Fruit fly (Drosophila melanogaster) whole organism, embryonic: ENCODE measurements around the gene CG8891.

ENCODE experiments used
- Ada2b ChIP-seq: fragments of 200-800 bp; sonication (Bioruptor generic); IDR thresholded peaks from 2 replicates; pipeline ENCODE4 v1.3.6; 2022; ENCODE audit warnings: missing biosample characterization, missing genetic modification characterization
- BtbVII ChIP-seq: fragments of 200-800 bp; sonication (Bioruptor generic); optimal IDR thresholded peaks from 3 replicates; lab custom pipeline; 2017; ENCODE audit warnings: missing biosample characterization, mild to moderate bottlenecking, missing genetic modification characterization
- CG10147 ChIP-seq: fragments of 200-800 bp; sonication (Bioruptor generic); optimal IDR thresholded peaks from 2 replicates; lab custom pipeline; 2019; ENCODE audit warnings: missing biosample characterization, mild to moderate bottlenecking, missing genetic modification characterization, moderate library complexity
- CG10462 ChIP-seq: fragments of 200-800 bp; sonication (Bioruptor generic); optimal IDR thresholded peaks from 2 replicates; lab custom pipeline; 2016; ENCODE audit warnings: missing biosample characterization, missing genetic modification characterization
- CG11398 ChIP-seq: fragments of 200-800 bp; sonication (Bioruptor generic); optimal IDR thresholded peaks from 2 replicates; lab custom pipeline; 2016; ENCODE audit warnings: missing biosample characterization, missing genetic modification characterization
- CG11456 ChIP-seq: fragments of 200-800 bp; sonication (Bioruptor generic); IDR thresholded peaks from 3 replicates; pipeline ENCODE4 v1.3.6; 2022; ENCODE audit warnings: missing biosample characterization, missing genetic modification characterization
- CG11560 ChIP-seq: fragments of 200-800 bp; sonication (Bioruptor generic); IDR thresholded peaks from 3 replicates; pipeline ENCODE4 v1.3.6; 2022; ENCODE audit warnings: missing biosample characterization, missing genetic modification characterization
- CG11723 ChIP-seq: fragments of 200-800 bp; sonication (Bioruptor generic); optimal IDR thresholded peaks from 2 replicates; lab custom pipeline; 2017; ENCODE audit warnings: missing biosample characterization, mild to moderate bottlenecking, missing genetic modification characterization
- CG1529 ChIP-seq: fragments of 200-800 bp; sonication (Bioruptor generic); optimal IDR thresholded peaks from 3 replicates; lab custom pipeline; 2018; ENCODE audit warnings: missing biosample characterization, missing genetic modification characterization
- CG16815 ChIP-seq: fragments of 200-800 bp; sonication (Bioruptor generic); optimal IDR thresholded peaks from 3 replicates; lab custom pipeline; 2017; ENCODE audit warnings: missing biosample characterization, mild to moderate bottlenecking, missing genetic modification characterization
- CG16863 ChIP-seq: fragments of 200-800 bp; sonication (Bioruptor generic); optimal IDR thresholded peaks from 3 replicates; lab custom pipeline; 2016; ENCODE audit warnings: missing biosample characterization, missing genetic modification characterization
- CG3163 ChIP-seq: fragments of 200-800 bp; sonication (Bioruptor generic); optimal IDR thresholded peaks from 3 replicates; lab custom pipeline; 2016; ENCODE audit warnings: missing biosample characterization, missing genetic modification characterization
- CG34376 ChIP-seq: fragments of 200-800 bp; sonication (Bioruptor generic); optimal IDR thresholded peaks from 2 replicates; lab custom pipeline; 2018; ENCODE audit warnings: missing biosample characterization, mild to moderate bottlenecking, missing genetic modification characterization
- CG6175 ChIP-seq: fragments of 200-800 bp; sonication (Bioruptor generic); IDR thresholded peaks from 3 replicates; pipeline ENCODE4 v1.3.6; 2022; ENCODE audit warnings: missing biosample characterization, missing genetic modification characterization
- CG6272 ChIP-seq: fragments of 200-800 bp; sonication (Bioruptor generic); IDR thresholded peaks from 2 replicates; pipeline ENCODE4 v1.3.6; 2022; ENCODE audit warnings: missing biosample characterization, missing genetic modification characterization
- CG8089 ChIP-seq: fragments of 200-800 bp; sonication (Bioruptor generic); optimal IDR thresholded peaks from 3 replicates; lab custom pipeline; 2016; ENCODE audit warnings: missing biosample characterization, missing genetic modification characterization
- CG9797 ChIP-seq: fragments of 200-800 bp; sonication (Bioruptor generic); optimal IDR thresholded peaks from 3 replicates; lab custom pipeline; 2018; ENCODE audit warnings: missing biosample characterization, mild to moderate bottlenecking, missing genetic modification characterization
- D ChIP-seq, 2 experiments: fragments of 200-800 bp in 1 of 2; fragments of >200 bp in 1 of 2; sonication (Bioruptor generic) in 1 of 2; optimal IDR thresholded peaks; 2 replicates in 1 of 2; 3 replicates in 1 of 2; lab custom pipeline; 2017; ENCODE audit warnings: mild to moderate bottlenecking in 1 of 2, missing biosample characterization in 1 of 2, missing genetic modification characterization in 1 of 2, missing genetic modification reagents in 1 of 2
- Fer2 ChIP-seq: fragments of 200-800 bp; sonication (Bioruptor generic); optimal IDR thresholded peaks from 2 replicates; lab custom pipeline; 2018; ENCODE audit warnings: missing biosample characterization, mild to moderate bottlenecking, missing genetic modification characterization, moderate library complexity
- Gug ChIP-seq: fragments of 200-800 bp; sonication (Bioruptor generic); IDR thresholded peaks from 4 replicates; pipeline ENCODE4 v1.3.6; 2022; ENCODE audit warnings: missing biosample characterization, missing genetic modification characterization
- Lhr ChIP-seq: fragments of 200-800 bp; sonication (Bioruptor generic); optimal IDR thresholded peaks from 3 replicates; lab custom pipeline; 2017; ENCODE audit warnings: mild to moderate bottlenecking, missing biosample characterization, missing genetic modification reagents, missing genetic modification characterization
- MESR4 ChIP-seq: fragments of 200-800 bp; sonication (Bioruptor generic); optimal IDR thresholded peaks from 2 replicates; lab custom pipeline; 2018; ENCODE audit warnings: missing biosample characterization, mild to moderate bottlenecking, missing genetic modification characterization, moderate library complexity
- Mad ChIP-seq: fragments of 200-800 bp; sonication (Bioruptor generic); optimal IDR thresholded peaks from 2 replicates; lab custom pipeline; 2016; ENCODE audit warnings: missing biosample characterization, missing genetic modification characterization
- Max ChIP-seq: fragments of 200-800 bp; sonication (Bioruptor generic); optimal IDR thresholded peaks from 2 replicates; lab custom pipeline; 2016; ENCODE audit warnings: missing biosample characterization, mild to moderate bottlenecking, missing genetic modification characterization
- Neu2 ChIP-seq: fragments of 200-800 bp; sonication (Bioruptor generic); optimal IDR thresholded peaks from 3 replicates; lab custom pipeline; 2016; ENCODE audit warnings: missing biosample characterization, missing genetic modification characterization, borderline replicate concordance
- NfI ChIP-seq: fragments of 200-800 bp; sonication (Bioruptor generic); optimal IDR thresholded peaks from 3 replicates; lab custom pipeline; 2018; ENCODE audit warnings: missing biosample characterization, mild to moderate bottlenecking, missing genetic modification characterization, moderate library complexity
- Rfx ChIP-seq: fragments of 200-800 bp; sonication (Bioruptor generic); IDR thresholded peaks from 2 replicates; pipeline ENCODE4 v1.3.6; 2022; ENCODE audit warnings: missing biosample characterization, missing genetic modification characterization
- Rx ChIP-seq: fragments of 200-800 bp; sonication (Bioruptor generic); IDR thresholded peaks from 2 replicates; pipeline ENCODE4 v1.3.6; 2022; ENCODE audit warnings: missing biosample characterization, missing genetic modification characterization
- Sox100B ChIP-seq: fragments of 200-800 bp; sonication (Bioruptor generic); optimal IDR thresholded peaks from 3 replicates; lab custom pipeline; 2018; ENCODE audit warnings: missing biosample characterization, mild to moderate bottlenecking, missing genetic modification characterization
- Vsx1 ChIP-seq: fragments of 200-800 bp; sonication (Bioruptor generic); optimal IDR thresholded peaks from 2 replicates; lab custom pipeline; 2017; ENCODE audit warnings: missing biosample characterization, mild to moderate bottlenecking, missing genetic modification characterization, missing genetic modification reagents
- ap ChIP-seq: fragments of 200-800 bp; sonication (Bioruptor generic); IDR thresholded peaks from 2 replicates; pipeline ENCODE4 v1.3.6; 2022; ENCODE audit warnings: missing biosample characterization, missing genetic modification characterization
- en ChIP-seq: fragments of 200-800 bp; sonication (Bioruptor generic); optimal IDR thresholded peaks from 2 replicates; lab custom pipeline; 2016; ENCODE audit warnings: missing biosample characterization, missing genetic modification characterization
- esg ChIP-seq: fragments of 200-800 bp; sonication (Bioruptor generic); conservative IDR thresholded peaks from 2 replicates; pipeline ENCODE4 v1.3.6; 2022; ENCODE audit warnings: missing biosample characterization, missing genetic modification characterization
- gcm2 ChIP-seq: fragments of 200-800 bp; sonication (Bioruptor generic); optimal IDR thresholded peaks from 2 replicates; lab custom pipeline; 2016; ENCODE audit warnings: missing biosample characterization, missing genetic modification characterization
- grau ChIP-seq: fragments of 200-800 bp; optimal IDR thresholded peaks from 3 replicates; lab custom pipeline; 2019; ENCODE audit warnings: missing biosample characterization, mild to moderate bottlenecking, missing genetic modification characterization, moderate library complexity
- jigr1 ChIP-seq: fragments of 200-800 bp; sonication (Bioruptor generic); IDR thresholded peaks from 3 replicates; pipeline ENCODE4 v1.3.6; 2022; ENCODE audit warnings: missing biosample characterization, missing genetic modification characterization
- jumu ChIP-seq: fragments of 200-800 bp; sonication (Bioruptor generic); optimal IDR thresholded peaks from 3 replicates; lab custom pipeline; 2016; ENCODE audit warnings: missing biosample characterization, missing genetic modification characterization
- kah ChIP-seq: fragments of 200-800 bp; sonication (Bioruptor generic); optimal IDR thresholded peaks from 2 replicates; lab custom pipeline; 2018; ENCODE audit warnings: missing biosample characterization, mild to moderate bottlenecking, missing genetic modification characterization
- odd ChIP-seq: fragments of 200-800 bp; sonication (Bioruptor generic); optimal IDR thresholded peaks from 2 replicates; lab custom pipeline; 2017; ENCODE audit warnings: missing biosample characterization, mild to moderate bottlenecking, missing genetic modification characterization
- p53 ChIP-seq: fragments of 200-800 bp; sonication (Bioruptor generic); optimal IDR thresholded peaks from 2 replicates; lab custom pipeline; 2016; ENCODE audit warnings: missing biosample characterization, missing genetic modification characterization
- pb ChIP-seq: fragments of 200-800 bp; sonication (Bioruptor generic); optimal IDR thresholded peaks from 3 replicates; lab custom pipeline; 2016; ENCODE audit warnings: missing biosample characterization, missing genetic modification characterization
- psq ChIP-seq: fragments of 200-800 bp; sonication (Bioruptor generic); optimal IDR thresholded peaks from 2 replicates; lab custom pipeline; 2017; ENCODE audit warnings: missing biosample characterization, missing genetic modification characterization
- sc ChIP-seq, 3 experiments: fragments of >200 bp in 2 of 3; fragments of 200-800 bp in 1 of 3; sonication (Bioruptor generic) in 1 of 3; optimal IDR thresholded peaks; 2 replicates in 2 of 3; 3 replicates in 1 of 3; lab custom pipeline; 2017; ENCODE audit warnings: mild to moderate bottlenecking in 1 of 3, missing biosample characterization in 1 of 3, missing genetic modification characterization in 1 of 3, missing genetic modification reagents in 1 of 3
- sens-2 ChIP-seq: fragments of 200-800 bp; sonication (Bioruptor generic); IDR thresholded peaks from 2 replicates; pipeline ENCODE4 v1.3.6; 2022; ENCODE audit warnings: missing biosample characterization, missing genetic modification characterization
- stc ChIP-seq: fragments of 200-800 bp; sonication (Bioruptor generic); IDR thresholded peaks from 2 replicates; pipeline ENCODE4 v1.3.6; 2022; ENCODE audit warnings: missing biosample characterization, missing genetic modification characterization
- toy ChIP-seq: fragments of 200-800 bp; sonication (Bioruptor generic); IDR thresholded peaks from 2 replicates; pipeline ENCODE4 v1.3.6; 2022; ENCODE audit warnings: missing biosample characterization, missing genetic modification characterization
- ttk ChIP-seq: fragments of 200-800 bp; sonication (Bioruptor generic); IDR thresholded peaks from 2 replicates; pipeline ENCODE4 v2.1.2; 2022; ENCODE audit warnings: missing biosample characterization, missing genetic modification characterization
- twi ChIP-seq: fragments of 200-800 bp; optimal IDR thresholded peaks from 2 replicates; lab custom pipeline; 2019; ENCODE audit warnings: missing biosample characterization, mild to moderate bottlenecking, missing genetic modification characterization, moderate library complexity
- unc-4 ChIP-seq: fragments of 200-800 bp; sonication (Bioruptor generic); IDR thresholded peaks from 2 replicates; pipeline ENCODE4 v1.3.6; 2022; ENCODE audit warnings: missing biosample characterization, missing genetic modification characterization; ENCODE audit not compliant: partially characterized antibody
- unpg ChIP-seq: fragments of 200-800 bp; sonication (Bioruptor generic); optimal IDR thresholded peaks from 3 replicates; lab custom pipeline; 2018; ENCODE audit warnings: missing biosample characterization, mild to moderate bottlenecking, missing genetic modification characterization, moderate library complexity

The CG8891 gene

dm6 chr2L:4976988-4977551 is 2.1 kb downstream of the CG8891 start, which contains the start of the genes Gmd and CG3792 (continued):
- TF ChIP-seq CG10147 (peak; percentile 94), Sox100B (GFP tag; lab: Kevin White, UChicago) (no peak), Mad (peak; percentile 90), ttk (GFP tag; lab: Robert Waterston, UW) (peak; percentile 92), CG11723 (GFP tag; lab: Kevin White, UChicago) (peak; percentile 91), MESR4 (peak; percentile 12), grau (tag; lab: Kevin White, UChicago) (peak; percentile 95), jumu (GFP tag; lab: Kevin White, UChicago) (peak; percentile 95), BtbVII (GFP tag; lab: Kevin White, UChicago) (peak; percentile 95), CG3163 (peak; percentile 72), stc (peak; percentile 95), CG6272 (GFP tag; lab: Robert Waterston, UW) (peak; percentile 96), odd (GFP tag; lab: Kevin White, UChicago) (peak; percentile 91), psq (peak; percentile 69), Rx (GFP tag; lab: Robert Waterston, UW) (peak; percentile 92), unpg (GFP tag; lab: Kevin White, UChicago) (peak; percentile 96), D (optimal IDR thresholded peaks at IDR 0.05; lab: Kevin White, UChicago) (no peak), D (GFP tag; optimal IDR thresholded peaks at IDR 0.05; lab: Kevin White, UChicago) (peak; percentile 90), gcm2 (GFP tag; lab: Kevin White, UChicago) (peak; percentile 90), CG11560 (peak; percentile 92), Max (peak; percentile 96), CG11398 (peak; percentile 88), CG6175 (peak; percentile 88), Gug (GFP tag; lab: Robert Waterston, UW) (peak; percentile 94), CG11456 (GFP tag; lab: Robert Waterston, UW) (peak; percentile 96), sc (optimal IDR thresholded peaks at IDR 0.05; lab: Kevin White, UChicago) (no peak), sc (GFP tag; optimal IDR thresholded peaks at IDR 0.05; lab: Kevin White, UChicago) (peak; percentile 82), CG16815 (GFP tag; lab: Kevin White, UChicago) (peak; percentile 93), CG16863 (peak; percentile 95), pb (peak; percentile 86), ap (GFP tag; lab: Robert Waterston, UW) (peak; percentile 95), Lhr (GFP tag; lab: Kevin White, UChicago) (peak; percentile 81), CG8089 (GFP tag; lab: Kevin White, UChicago) (peak; percentile 81), kah (GFP tag; lab: Kevin White, UChicago) (peak; percentile 87), p53 (peak; percentile 86), en (GFP tag; lab: Kevin White, UChicago) (peak; percentile 89), twi (peak; percentile 87), CG34376 (GFP tag; lab: Kevin White, UChicago) (peak; percentile 93), CG10462 (GFP tag; lab: Kevin White, UChicago) (peak; percentile 91), unc-4 (GFP tag; lab: Robert Waterston, UW) (peak; percentile 82), Rfx (GFP tag; lab: Robert Waterston, UW) (peak; percentile 97), Fer2 (tag; lab: Kevin White, UChicago) (peak; percentile 92), sens-2 (GFP tag; lab: Robert Waterston, UW) (peak; percentile 84; the same call in 1 of the 2 replicates), Vsx1 (GFP tag; lab: Kevin White, UChicago) (no peak), NfI (GFP tag; lab: Kevin White, UChicago) (peak; percentile 95), Ada2b (peak; percentile 96), jigr1 (GFP tag; lab: Robert Waterston, UW) (peak; percentile 91), esg (GFP tag; lab: Robert Waterston, UW) (peak; percentile 95), Neu2 (GFP tag; lab: Kevin White, UChicago) (peak; percentile 36), toy (GFP tag; lab: Robert Waterston, UW) (peak; percentile 90), CG9797 (GFP tag; lab: Kevin White, UChicago) (peak; percentile 45), CG1529 (GFP tag; lab: Kevin White, UChicago) (peak; percentile 86)
